Fruit fly (Drosophila melanogaster) Kc167 (cell line): Measurements from ENCODE around the gene NFAT.

ENCODE experiments used
- Myc ChIP-seq: fragments of >200 bp; optimal IDR thresholded peaks from 2 replicates; lab custom pipeline; 2017; ENCODE audit warnings: missing external identifiers
- Sin3A ChIP-seq: fragments of >200 bp; optimal IDR thresholded peaks from 2 replicates; lab custom pipeline; 2018; ENCODE audit warnings: missing external identifiers
- h ChIP-seq: fragments of >200 bp; optimal IDR thresholded peaks from 3 replicates; lab custom pipeline; 2018; ENCODE audit warnings: missing external identifiers
- insv ChIP-seq: fragments of >200 bp; optimal IDR thresholded peaks from 3 replicates; lab custom pipeline; 2018; ENCODE audit warnings: missing external identifiers
- psq ChIP-seq: fragments of >200 bp; optimal IDR thresholded peaks from 2 replicates; lab custom pipeline; 2017; ENCODE audit warnings: missing external identifiers
- ttk ChIP-seq: sonication (Bioruptor generic); optimal IDR thresholded peaks from 2 replicates; lab custom pipeline; 2017; ENCODE audit warnings: missing external identifiers

NFAT gene

DNA sequence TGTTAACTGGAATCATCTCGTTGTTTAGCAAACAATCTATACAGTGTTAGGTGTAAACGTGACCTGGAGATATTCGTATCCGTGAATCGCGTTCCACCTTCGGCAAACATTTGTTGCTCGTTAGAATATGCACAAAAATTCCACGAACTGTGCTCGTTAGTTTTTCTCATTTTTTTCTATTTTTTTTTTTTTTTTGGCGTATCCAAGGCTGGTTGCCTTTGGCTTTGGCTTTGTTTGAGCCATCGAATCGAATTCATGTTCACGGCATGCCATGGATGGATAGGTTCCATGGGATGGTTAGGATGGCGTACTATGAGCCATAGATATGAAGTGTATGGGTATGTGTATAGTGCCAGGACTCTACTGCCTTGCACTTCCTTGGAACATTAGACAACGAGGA lies 75.1 kb downstream of the NFAT start:
- TF ChIP-seq insv (lab: Kevin White, UChicago), result no peak
- no peak for TF ChIP-seq h (lab: Kevin White, UChicago)
- TF ChIP-seq psq (lab: Kevin White, UChicago), result no peak
- TF ChIP-seq ttk (lab: Kevin White, UChicago), result no peak
- TF ChIP-seq Sin3A (lab: Kevin White, UChicago), result no peak
- no peak for TF ChIP-seq Myc
